Fruit fly (Drosophila melanogaster): Measurements from ENCODE around the gene Brr2.

Brr2 gene

DNA sequence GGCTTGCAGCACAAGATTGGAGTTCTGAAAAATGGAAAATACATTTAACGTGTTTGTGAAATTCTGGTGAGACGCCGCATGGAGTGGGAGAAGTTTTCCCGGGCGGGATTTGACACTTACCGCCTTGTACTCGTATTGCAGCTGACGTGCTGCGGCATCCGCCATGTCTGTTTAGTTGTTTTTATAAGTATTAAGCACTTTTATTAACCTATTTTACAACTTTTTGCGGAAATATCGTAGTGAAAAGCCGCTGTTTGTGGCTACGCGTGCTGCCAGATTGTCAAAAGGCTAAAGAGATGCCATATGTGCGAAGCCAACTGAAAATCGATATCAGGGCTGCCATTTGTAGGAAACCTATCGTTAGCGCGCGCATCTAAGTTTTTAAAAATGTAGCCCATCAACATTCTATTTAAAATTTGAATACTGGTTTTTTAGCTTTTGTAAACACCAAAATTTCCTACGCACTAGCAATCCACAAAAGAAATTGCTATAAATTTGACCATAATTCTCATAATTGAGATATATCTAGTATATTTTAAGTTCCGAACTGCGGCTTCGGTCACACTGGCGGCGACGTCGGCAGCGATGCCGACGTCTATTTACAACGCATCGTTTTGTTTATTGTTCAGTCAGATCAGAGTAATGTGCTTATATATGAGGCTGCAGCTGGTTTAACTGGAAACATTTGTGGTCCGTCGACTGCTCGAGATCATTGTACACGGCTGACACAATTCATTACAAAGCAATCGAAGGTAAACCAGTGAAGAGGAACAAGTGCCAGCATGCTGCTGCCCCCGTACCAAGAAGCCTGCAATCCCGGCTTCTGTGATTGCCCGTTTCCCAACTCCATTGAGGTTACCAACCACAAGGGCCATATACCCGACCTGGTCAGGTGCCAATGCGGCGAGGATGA is at the start of gene Brr2, which contains the start of gene CG10516 (continued):
- TF ChIP-seq Hand (GFP tag; optimal IDR thresholded peaks at IDR 0.05) (no peak), rib (GFP tag; IDR thresholded peaks at IDR 0.05) (no peak), gsb (GFP tag; IDR thresholded peaks at IDR 0.05) (no peak), mld (GFP tag; IDR thresholded peaks at IDR 0.05; ENCODE audit: partially characterized antibody) (no peak), CG8765 (GFP tag; IDR thresholded peaks at IDR 0.05) (no peak), CG30403 (GFP tag; optimal IDR thresholded peaks at IDR 0.05) (peak; percentile 38), sc (optimal IDR thresholded peaks at IDR 0.05) (no peak), sc (GFP tag; optimal IDR thresholded peaks at IDR 0.05) (no peak), CG13624 (GFP tag; optimal IDR thresholded peaks at IDR 0.05) (peak; percentile 50), CG10431 (GFP tag; optimal IDR thresholded peaks at IDR 0.05) (peak; percentile 30), sens-2 (GFP tag; IDR thresholded peaks at IDR 0.05) (no peak), z (GFP tag; IDR thresholded peaks at IDR 0.05) (no peak), MBD-R2 (GFP tag; IDR thresholded peaks at IDR 0.05) (peak; percentile 66), CG6683 (GFP tag; optimal IDR thresholded peaks at IDR 0.05) (no peak), sug (tag; optimal IDR thresholded peaks at IDR 0.05) (peak; percentile 43), ash1 (GFP tag; optimal IDR thresholded peaks at IDR 0.05) (no peak), ttk (GFP tag; IDR thresholded peaks at IDR 0.05) (no peak), CG15601 (tag; optimal IDR thresholded peaks at IDR 0.05) (no peak), ken (GFP tag; IDR thresholded peaks at IDR 0.05) (no peak), Hsf (GFP tag; optimal IDR thresholded peaks at IDR 0.05) (no peak), dati (GFP tag; IDR thresholded peaks at IDR 0.05) (no peak), CG17186 (GFP tag; optimal IDR thresholded peaks at IDR 0.05) (peak; percentile 81), Optix (GFP tag; IDR thresholded peaks at IDR 0.05) (no peak), CG1647 (GFP tag; optimal IDR thresholded peaks at IDR 0.05) (no peak), nerfin-1 (tag; optimal IDR thresholded peaks at IDR 0.05) (peak; percentile 19), CG16863 (GFP tag; optimal IDR thresholded peaks at IDR 0.05) (no peak), Deaf1 (tag; optimal IDR thresholded peaks at IDR 0.05) (no peak), Lpt (GFP tag; optimal IDR thresholded peaks at IDR 0.05) (no peak), hbn (GFP tag; IDR thresholded peaks at IDR 0.05; ENCODE audit: partially characterized antibody) (no peak), CG12659 (GFP tag; optimal IDR thresholded peaks at IDR 0.05) (peak; percentile 67), CG10366 (GFP tag; IDR thresholded peaks at IDR 0.05) (no peak), chinmo (GFP tag; IDR thresholded peaks at IDR 0.05; ENCODE audit: partially characterized antibody) (no peak), zen2 (GFP tag; IDR thresholded peaks at IDR 0.05; ENCODE audit: partially characterized antibody) (no peak), ro (GFP tag; IDR thresholded peaks at IDR 0.05) (no peak), CG6854 (GFP tag; optimal IDR thresholded peaks at IDR 0.05) (no peak), jigr1 (GFP tag; IDR thresholded peaks at IDR 0.05) (no peak), ssp (GFP tag; IDR thresholded peaks at IDR 0.05) (no peak), aop (GFP tag; IDR thresholded peaks at IDR 0.05) (no peak), nerfin-2 (GFP tag; IDR thresholded peaks at IDR 0.05; ENCODE audit: partially characterized antibody) (0 out of 2 replicates have a peak, but pooled peaks have one; percentile 23), CG18764 (GFP tag; optimal IDR thresholded peaks at IDR 0.05) (no peak), dysf (GFP tag; IDR thresholded peaks at IDR 0.05) (no peak), Poxn (GFP tag; IDR thresholded peaks at IDR 0.05) (no peak), lola (GFP tag; optimal IDR thresholded peaks at IDR 0.05) (peak in 1 of 3 experiments; percentile 31), pfk (GFP tag; optimal IDR thresholded peaks at IDR 0.05) (no peak), vnd (GFP tag; IDR thresholded peaks at IDR 0.05; ENCODE audit: partially characterized antibody) (no peak), Oaz (GFP tag; IDR thresholded peaks at IDR 0.05) (no peak), bsh (GFP tag; optimal IDR thresholded peaks at IDR 0.05) (no peak), CG7963 (GFP tag; IDR thresholded peaks at IDR 0.05; ENCODE audit: partially characterized antibody) (0 out of 3 replicates have a peak, but pooled peaks have one; percentile 45), CG15073 (GFP tag; optimal IDR thresholded peaks at IDR 0.05) (no peak)
